Worm (Caenorhabditis elegans) whole organism, L1 larva: ENCODE measurements around the gene C47G2.3.
A peak's percentile ranks its signal among the peaks of the same experiment; 100 is the strongest.

Source experiments
- C04F5.9 ChIP-seq: sonication (generic microtip); optimal IDR thresholded peaks from 2 replicates; lab custom pipeline; 2016; ENCODE audit warnings: missing genetic modification characterization, missing compliant biosample characterization
- C16A3.4 ChIP-seq: fragments of 150-350 bp; optimal IDR thresholded peaks from 2 replicates; lab custom pipeline; 2014; ENCODE audit warnings: missing biosample characterization, missing genetic modification characterization
- C34B4.2 ChIP-seq: sonication (generic microtip); optimal IDR thresholded peaks from 2 replicates; lab custom pipeline; 2017; ENCODE audit warnings: mild to moderate bottlenecking, missing genetic modification characterization, missing compliant biosample characterization
- F16B12.6 ChIP-seq: fragments of 150-350 bp; optimal IDR thresholded peaks from 2 replicates; lab custom pipeline; 2014; ENCODE audit warnings: missing biosample characterization, missing genetic modification characterization
- blmp-1 ChIP-seq: fragments of 150-350 bp; optimal IDR thresholded peaks from 2 replicates; lab custom pipeline; 2014; ENCODE audit warnings: missing biosample characterization, missing genetic modification characterization
- ceh-63 ChIP-seq: fragments of 200-800 bp; sonication (Bioruptor generic); optimal IDR thresholded peaks from 2 replicates; lab custom pipeline; 2018; ENCODE audit warnings: mild to moderate bottlenecking, missing genetic modification characterization, missing compliant biosample characterization
- ceh-82 ChIP-seq, 3 experiments: fragments of 150-350 bp in 1 of 3; sonication (generic microtip) in 2 of 3; optimal IDR thresholded peaks; 2 replicates each; lab custom pipeline; 2014 to 2017; ENCODE audit warnings: missing biosample characterization in 3 of 3, missing genetic modification characterization in 3 of 3
- ceh-88 ChIP-seq: fragments of 200-800 bp; sonication (Bioruptor generic); IDR thresholded peaks from 2 replicates; pipeline ENCODE4 v1.3.6; 2022; ENCODE audit warnings: missing genetic modification characterization, missing compliant biosample characterization
- dsc-1 ChIP-seq: sonication (generic microtip); optimal IDR thresholded peaks from 2 replicates; lab custom pipeline; 2016; ENCODE audit warnings: mild to moderate bottlenecking, missing genetic modification characterization, missing compliant biosample characterization
- elt-3 ChIP-seq, 6 experiments: fragments of 150-350 bp in 1 of 6; sonication (generic microtip); optimal IDR thresholded peaks; 2 replicates each; lab custom pipeline; 2017 to 2018; ENCODE audit warnings: missing biosample characterization in 6 of 6, missing genetic modification characterization in 6 of 6, inconsistent platforms in 1 of 6
- fkh-4 ChIP-seq: sonication (generic microtip); optimal IDR thresholded peaks from 2 replicates; lab custom pipeline; 2016; ENCODE audit warnings: missing compliant biosample characterization, missing genetic modification characterization, borderline replicate concordance
- fkh-8 ChIP-seq: sonication (generic microtip); optimal IDR thresholded peaks from 2 replicates; lab custom pipeline; 2016; ENCODE audit warnings: mild to moderate bottlenecking, missing genetic modification characterization, missing compliant biosample characterization
- fos-1 ChIP-seq: fragments of 150-350 bp; optimal IDR thresholded peaks from 2 replicates; lab custom pipeline; 2014; ENCODE audit warnings: missing biosample characterization, missing genetic modification characterization
- hlh-17 ChIP-seq: fragments of 200-800 bp; sonication (Bioruptor generic); optimal IDR thresholded peaks from 2 replicates; lab custom pipeline; 2018; ENCODE audit warnings: missing genetic modification characterization, mild to moderate bottlenecking, missing compliant biosample characterization, moderate library complexity, borderline replicate concordance
- hlh-4 ChIP-seq: sonication (generic microtip); optimal IDR thresholded peaks from 2 replicates; lab custom pipeline; 2016; ENCODE audit warnings: mild to moderate bottlenecking, missing genetic modification characterization, missing compliant biosample characterization
- lin-14 ChIP-seq: fragments of 200-800 bp; sonication (Bioruptor generic); optimal IDR thresholded peaks from 2 replicates; lab custom pipeline; 2018; ENCODE audit warnings: mild to moderate bottlenecking, missing genetic modification characterization, moderate library complexity, missing compliant biosample characterization
- lin-35 ChIP-seq, 2 experiments: fragments of 150-350 bp; optimal IDR thresholded peaks; 2 replicates each; lab custom pipeline; 2014; ENCODE audit warnings: missing biosample characterization in 2 of 2, missing genetic modification characterization in 2 of 2, missing genetic modification reagents in 2 of 2
- lsy-2 ChIP-seq, 2 experiments: fragments of 150-350 bp; optimal IDR thresholded peaks; 2 replicates each; lab custom pipeline; 2014; ENCODE audit warnings: missing biosample characterization in 2 of 2, missing genetic modification characterization in 2 of 2
- mdl-1 ChIP-seq, 2 experiments: fragments of 150-350 bp; optimal IDR thresholded peaks; 2 replicates each; lab custom pipeline; 2014 to 2017; ENCODE audit warnings: missing biosample characterization in 2 of 2, missing genetic modification characterization in 2 of 2, inconsistent platforms in 1 of 2
- mef-2 ChIP-seq: fragments of 150-350 bp; optimal IDR thresholded peaks from 2 replicates; lab custom pipeline; 2014; ENCODE audit warnings: missing biosample characterization, missing genetic modification characterization
- nhr-19 ChIP-seq: fragments of 200-800 bp; sonication (Bioruptor generic); conservative IDR thresholded peaks from 2 replicates; pipeline ENCODE4 v1.3.6; 2022; ENCODE audit warnings: missing genetic modification characterization, missing compliant biosample characterization
- nhr-20 ChIP-seq: sonication (generic microtip); optimal IDR thresholded peaks from 2 replicates; lab custom pipeline; 2016; ENCODE audit warnings: mild to moderate bottlenecking, missing genetic modification characterization, missing compliant biosample characterization
- nhr-47 ChIP-seq: sonication (generic microtip); optimal IDR thresholded peaks from 2 replicates; lab custom pipeline; 2016; ENCODE audit warnings: mild to moderate bottlenecking, missing genetic modification characterization, moderate library complexity, missing compliant biosample characterization
- nhr-71 ChIP-seq: sonication (generic microtip); optimal IDR thresholded peaks from 2 replicates; lab custom pipeline; 2016; ENCODE audit warnings: mild to moderate bottlenecking, missing genetic modification characterization, moderate library complexity, missing compliant biosample characterization
- nhr-84 ChIP-seq: sonication (generic microtip); optimal IDR thresholded peaks from 2 replicates; lab custom pipeline; 2017; ENCODE audit warnings: missing biosample characterization, missing genetic modification characterization
- nhr-85 ChIP-seq: sonication (generic microtip); peaks from one replicate; lab custom pipeline; 2016; ENCODE audit warnings: missing genetic modification characterization, inconsistent platforms, missing compliant biosample characterization
- nhr-90 ChIP-seq: sonication (generic microtip); optimal IDR thresholded peaks from 2 replicates; lab custom pipeline; 2016; ENCODE audit warnings: mild to moderate bottlenecking, missing genetic modification characterization, missing compliant biosample characterization; ENCODE audit not compliant: poor library complexity
- pax-3 ChIP-seq: fragments of 200-800 bp; sonication (Bioruptor generic); optimal IDR thresholded peaks from 2 replicates; lab custom pipeline; 2018; ENCODE audit warnings: mild to moderate bottlenecking, missing genetic modification characterization, moderate library complexity, missing compliant biosample characterization
- rnt-1 ChIP-seq: sonication (generic microtip); optimal IDR thresholded peaks from 2 replicates; lab custom pipeline; 2016; ENCODE audit warnings: mild to moderate bottlenecking, missing genetic modification characterization, moderate library complexity, missing compliant biosample characterization
- skn-1 ChIP-seq: fragments of 150-350 bp; optimal IDR thresholded peaks from 2 replicates; lab custom pipeline; 2014; ENCODE audit warnings: missing biosample characterization, missing genetic modification characterization
- snu-23 ChIP-seq: sonication (generic microtip); optimal IDR thresholded peaks from 2 replicates; lab custom pipeline; 2016; ENCODE audit warnings: missing genetic modification characterization, missing compliant biosample characterization
- sox-4 ChIP-seq: sonication (generic microtip); optimal IDR thresholded peaks from 2 replicates; lab custom pipeline; 2016; ENCODE audit warnings: missing genetic modification characterization, missing compliant biosample characterization
- sptf-1 ChIP-seq: fragments of 150-350 bp; optimal IDR thresholded peaks from 2 replicates; lab custom pipeline; 2014; ENCODE audit warnings: missing biosample characterization, missing genetic modification characterization
- sup-37 ChIP-seq: fragments of 200-800 bp; sonication (Bioruptor generic); optimal IDR thresholded peaks from 2 replicates; lab custom pipeline; 2018; ENCODE audit warnings: mild to moderate bottlenecking, missing genetic modification characterization, missing compliant biosample characterization
- swsn-7 ChIP-seq: sonication (generic microtip); optimal IDR thresholded peaks from 2 replicates; lab custom pipeline; 2016; ENCODE audit warnings: missing genetic modification characterization, missing compliant biosample characterization
- tbx-2 ChIP-seq: sonication (generic microtip); optimal IDR thresholded peaks from 2 replicates; lab custom pipeline; 2016; ENCODE audit warnings: missing genetic modification characterization, missing compliant biosample characterization
- unc-130 ChIP-seq: fragments of 150-350 bp; optimal IDR thresholded peaks from 2 replicates; lab custom pipeline; 2017; ENCODE audit warnings: missing biosample characterization, missing genetic modification characterization, inconsistent platforms
- unc-86 ChIP-seq: sonication (generic microtip); optimal IDR thresholded peaks from 2 replicates; lab custom pipeline; 2016; ENCODE audit warnings: missing genetic modification characterization, missing compliant biosample characterization
- xbp-1 ChIP-seq: sonication (generic microtip); optimal IDR thresholded peaks from 2 replicates; lab custom pipeline; 2016; ENCODE audit warnings: missing genetic modification characterization, missing compliant biosample characterization
- zag-1 ChIP-seq: fragments of 150-350 bp; optimal IDR thresholded peaks from 2 replicates; lab custom pipeline; 2014; ENCODE audit warnings: missing biosample characterization, missing genetic modification characterization
- zip-4 ChIP-seq: fragments of 200-800 bp; sonication (Bioruptor generic); optimal IDR thresholded peaks from 2 replicates; lab custom pipeline; 2018; ENCODE audit warnings: mild to moderate bottlenecking, missing genetic modification characterization, moderate library complexity, missing compliant biosample characterization

C47G2.3 gene

DNA sequence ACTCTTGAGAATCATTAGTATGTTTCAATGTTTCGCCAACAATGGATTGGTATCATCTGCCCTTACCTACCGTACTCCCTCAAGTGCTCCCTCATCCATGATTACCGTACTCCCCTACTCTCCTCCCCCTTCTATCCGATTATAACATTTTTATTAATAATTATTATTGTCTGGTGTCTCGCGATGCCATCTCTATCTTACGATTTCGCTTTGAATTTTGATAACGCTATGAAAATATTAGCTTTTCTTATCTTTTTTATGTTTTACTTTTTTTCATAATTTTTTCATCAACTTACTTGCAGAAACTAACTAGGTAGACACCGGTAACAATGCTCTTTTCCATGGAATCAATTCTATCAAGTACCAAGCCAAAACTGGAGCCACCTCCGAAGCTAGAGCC lies 8.3 kb downstream of the C47G2.3 start, which contains the start of gene unc-130:
Gene unc-130, plus strand, starts transcription at position 301 of the 400 bp plus-strand sequence.
- TF ChIP-seq zip-4 (no peak), ceh-88 (GFP tag; lab: Robert Waterston, UW) (no peak), sox-4 (no peak), sptf-1 (tag; lab: Kevin White, UChicago) (no peak), mef-2 (tag; lab: Kevin White, UChicago) (no peak), nhr-71 (tag; lab: Kevin White, UChicago) (no peak), hlh-4 (tag; lab: Kevin White, UChicago) (no peak), dsc-1 (no peak), lin-35 (GFP tag; optimal IDR thresholded peaks at IDR 0.05; lab: Kevin White, UChicago) (no peak), xbp-1 (tag; lab: Kevin White, UChicago) (no peak), skn-1 (no peak), ceh-82 (tag; optimal IDR thresholded peaks at IDR 0.05; lab: Kevin White, UChicago) (no peak), hlh-17 (GFP tag; lab: Kevin White, UChicago) (no peak), fkh-8 (tag; lab: Kevin White, UChicago) (no peak), ceh-63 (no peak)
- TF ChIP-seq, all 84 proteins: peak for 0

DNA sequence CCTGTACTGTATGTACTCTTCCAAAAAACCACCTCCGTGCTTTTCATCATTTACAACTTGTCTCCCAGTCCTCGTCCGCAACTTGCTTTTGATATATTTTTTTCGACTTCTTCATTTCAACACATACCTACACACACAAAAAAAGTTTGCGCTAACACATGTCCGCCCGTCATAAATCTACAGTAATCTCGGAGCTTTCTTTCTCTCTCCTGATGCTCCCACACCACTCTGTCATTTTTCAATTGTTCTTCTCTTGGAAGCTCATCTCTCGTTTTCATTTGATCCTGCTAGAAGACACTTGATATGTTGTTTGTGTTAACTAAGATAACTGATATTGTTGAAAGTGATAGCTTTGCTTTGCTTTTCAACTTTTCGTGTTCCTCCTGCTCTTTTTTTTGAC lies 8.8 kb downstream of the C47G2.3 start:
- TF ChIP-seq sup-37 (GFP tag; lab: Kevin White, UChicago) (no peak), unc-130 (tag; lab: Kevin White, UChicago) (peak; percentile 94), nhr-19 (GFP tag; lab: Robert Waterston, UW) (0 out of 2 replicates have a peak, but pooled peaks have one; percentile 12), rnt-1 (peak; percentile 54), swsn-7 (tag; lab: Kevin White, UChicago) (no peak), snu-23 (GFP tag; lab: Kevin White, UChicago) (peak; percentile 1), nhr-85 (tag; lab: Kevin White, UChicago) (peak; percentile 54), nhr-71 (tag; lab: Kevin White, UChicago) (peak; percentile 22), lsy-2 (tag; optimal IDR thresholded peaks at IDR 0.05; lab: Kevin White, UChicago) (peak; percentile 45 to 84)

DNA sequence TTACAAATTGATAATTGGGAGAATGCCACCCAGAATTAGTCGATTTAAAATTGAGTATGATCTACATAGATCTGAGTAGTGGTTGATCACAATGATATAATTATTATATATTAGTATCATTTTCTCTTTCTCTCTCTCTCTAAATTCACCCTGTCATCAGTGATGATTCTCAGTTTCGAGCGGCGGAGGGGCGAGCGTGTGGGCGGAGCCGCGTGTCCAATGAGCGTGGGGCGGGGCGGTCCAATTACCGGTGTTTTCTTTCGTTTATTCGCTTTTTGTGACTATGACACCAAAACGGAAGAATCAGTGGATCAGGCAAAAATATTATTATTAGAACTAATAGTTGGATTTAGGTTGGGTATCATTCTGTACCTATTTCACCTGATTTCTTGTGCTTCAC lies 10.0 kb downstream of the C47G2.3 start:
- TF ChIP-seq xbp-1 (tag; lab: Kevin White, UChicago) = no peak
- TF ChIP-seq elt-3 (tag; optimal IDR thresholded peaks at IDR 0.05; lab: Kevin White, UChicago) = no peak
- peak; percentile 56 for TF ChIP-seq nhr-85 (tag; lab: Kevin White, UChicago)
- TF ChIP-seq F16B12.6 (tag; lab: Kevin White, UChicago) = no peak
- no peak for TF ChIP-seq C04F5.9 (tag; lab: Kevin White, UChicago)
- TF ChIP-seq nhr-20 (tag; lab: Kevin White, UChicago) = no peak
- TF ChIP-seq unc-130 (tag; lab: Kevin White, UChicago) = peak; percentile 32
- no peak for TF ChIP-seq fos-1
- no peak for TF ChIP-seq fkh-8 (tag; lab: Kevin White, UChicago)
- no peak for TF ChIP-seq lin-14 (GFP tag; lab: Kevin White, UChicago)
- peak; percentile 1 for TF ChIP-seq nhr-90 (tag; lab: Kevin White, UChicago)
- TF ChIP-seq mef-2 (tag; lab: Kevin White, UChicago) = no peak
- no peak for TF ChIP-seq unc-86 (tag; lab: Kevin White, UChicago)
- no peak for TF ChIP-seq C34B4.2 (tag; lab: Kevin White, UChicago)
- TF ChIP-seq tbx-2 = peak; percentile 6
- TF ChIP-seq sox-4 = no peak
- no peak for TF ChIP-seq fkh-4
- TF ChIP-seq rnt-1 = peak; percentile 14
- TF ChIP-seq mdl-1 (tag; optimal IDR thresholded peaks at IDR 0.05; lab: Kevin White, UChicago) = no peak
- peak; percentile 12 to 45 for TF ChIP-seq lsy-2 (tag; optimal IDR thresholded peaks at IDR 0.05; lab: Kevin White, UChicago)
- no peak for TF ChIP-seq zag-1 (tag; lab: Kevin White, UChicago)
- TF ChIP-seq nhr-84 (tag; lab: Kevin White, UChicago) = no peak
- no peak for TF ChIP-seq nhr-47 (tag; lab: Kevin White, UChicago)
- no peak for TF ChIP-seq pax-3 (tag; lab: Kevin White, UChicago)
- peak; percentile 32 for TF ChIP-seq blmp-1 (tag; lab: Kevin White, UChicago)
- no peak for TF ChIP-seq C16A3.4 (tag; lab: Kevin White, UChicago)
